Fruit fly (Drosophila melanogaster): ENCODE results near the gene CG42371.

CG42371 gene

dm6 chr2L:2221649-2222150 lies 4.7 kb upstream of the CG42371 start (continued):
- TF ChIP-seq slou (GFP tag; optimal IDR thresholded peaks at IDR 0.05) (peak; percentile 92), Spps (tag; optimal IDR thresholded peaks at IDR 0.05) (peak; percentile 85), C15 (GFP tag; IDR thresholded peaks at IDR 0.05) (peak; percentile 96), mirr (GFP tag; optimal IDR thresholded peaks at IDR 0.05) (peak; percentile 94), CG8478 (optimal IDR thresholded peaks at IDR 0.05) (no peak), stwl (tag; optimal IDR thresholded peaks at IDR 0.05) (peak; percentile 16), CG3407 (GFP tag; optimal IDR thresholded peaks at IDR 0.05) (peak; percentile 92), CG6854 (GFP tag; optimal IDR thresholded peaks at IDR 0.05) (peak; percentile 94), CG14710 (tag; optimal IDR thresholded peaks at IDR 0.05) (peak; percentile 90), CG18764 (GFP tag; optimal IDR thresholded peaks at IDR 0.05) (peak; percentile 93), CG13296 (GFP tag; optimal IDR thresholded peaks at IDR 0.05) (peak; percentile 97), gt (GFP tag; IDR thresholded peaks at IDR 0.05) (peak; percentile 91), slbo (GFP tag; IDR thresholded peaks at IDR 0.05) (peak; percentile 99), org-1 (GFP tag; optimal IDR thresholded peaks at IDR 0.05) (peak; percentile 96), CG31365 (tag; optimal IDR thresholded peaks at IDR 0.05) (peak; percentile 86), pros (GFP tag; optimal IDR thresholded peaks at IDR 0.05) (no peak), dati (GFP tag; IDR thresholded peaks at IDR 0.05) (peak; percentile 92), az2 (GFP tag; optimal IDR thresholded peaks at IDR 0.05) (peak; percentile 96), CG1233 (GFP tag; optimal IDR thresholded peaks at IDR 0.05) (peak; percentile 95), nerfin-2 (GFP tag; IDR thresholded peaks at IDR 0.05; ENCODE audit: partially characterized antibody) (no peak), emc (GFP tag; optimal IDR thresholded peaks at IDR 0.05) (peak; percentile 91), CG13123 (GFP tag; optimal IDR thresholded peaks at IDR 0.05) (peak; percentile 93), oc (tag; optimal IDR thresholded peaks at IDR 0.05) (peak; percentile 93), CG9437 (GFP tag; optimal IDR thresholded peaks at IDR 0.05) (peak; percentile 93), CG3065 (GFP tag; optimal IDR thresholded peaks at IDR 0.05) (peak; percentile 84), Rfx (GFP tag; IDR thresholded peaks at IDR 0.05) (peak; percentile 99), Dip2 (GFP tag; IDR thresholded peaks at IDR 0.05) (peak; percentile 67; the same call in 1 of the 2 replicates), dmrt99B (tag; optimal IDR thresholded peaks at IDR 0.05) (peak; percentile 96), eyg (GFP tag; optimal IDR thresholded peaks at IDR 0.05) (peak; percentile 92), hkb (optimal IDR thresholded peaks at IDR 0.05) (no peak), hkb (GFP tag; IDR thresholded peaks at IDR 0.05) (peak; percentile 98), sim (GFP tag; IDR thresholded peaks at IDR 0.05) (peak; percentile 93), CG34376 (GFP tag; optimal IDR thresholded peaks at IDR 0.05) (peak; percentile 94), CG8924 (tag; optimal IDR thresholded peaks at IDR 0.05) (peak; percentile 98), pum (GFP tag; optimal IDR thresholded peaks at IDR 0.05) (peak; percentile 93), CG4360 (GFP tag; IDR thresholded peaks at IDR 0.05) (peak; percentile 80), CG10654 (GFP tag; optimal IDR thresholded peaks at IDR 0.05) (peak; percentile 91), CG12155 (GFP tag; optimal IDR thresholded peaks at IDR 0.05) (peak; percentile 93), CG18599 (GFP tag; optimal IDR thresholded peaks at IDR 0.05) (peak; percentile 97), CG12236 (GFP tag; optimal IDR thresholded peaks at IDR 0.05) (peak; percentile 95), dmrt11E (tag; optimal IDR thresholded peaks at IDR 0.05) (peak; percentile 89), Trl (optimal IDR thresholded peaks at IDR 0.05) (peak; percentile 56 to 92), Trl (GFP tag; optimal IDR thresholded peaks at IDR 0.05) (peak; percentile 87), B-H1 (GFP tag; IDR thresholded peaks at IDR 0.05) (peak; percentile 97), pzg (GFP tag; optimal IDR thresholded peaks at IDR 0.05) (peak; percentile 26), CG10959 (GFP tag; IDR thresholded peaks at IDR 0.05) (peak; percentile 95), CG15269 (tag; optimal IDR thresholded peaks at IDR 0.05) (peak; percentile 99), inv (GFP tag; IDR thresholded peaks at IDR 0.05; ENCODE audit: partially characterized antibody) (no peak), tin (GFP tag; optimal IDR thresholded peaks at IDR 0.05) (peak; percentile 93), slp2 (GFP tag; optimal IDR thresholded peaks at IDR 0.05) (peak; percentile 90), CG12071 (GFP tag; optimal IDR thresholded peaks at IDR 0.05) (peak; percentile 95), CG10565 (GFP tag; optimal IDR thresholded peaks at IDR 0.05) (peak; percentile 81)

Measured in whole organism, embryonic.